Fruit fly (Drosophila melanogaster): ENCODE data around the gene CG15478.
A peak's percentile ranks its signal among the peaks of the same experiment; 100 is the strongest.

CG15478 gene

dm6 chrX:7691221-7691914 lies 26.4 kb downstream of the CG15478 start (continued):
- peak; percentile 68; the same call in 2 of the 4 replicates for TF ChIP-seq chinmo (GFP tag; IDR thresholded peaks at IDR 0.05; ENCODE audit: partially characterized antibody)
- TF ChIP-seq D19B (GFP tag; optimal IDR thresholded peaks at IDR 0.05), result peak; percentile 60
- no peak for TF ChIP-seq Scr (GFP tag; IDR thresholded peaks at IDR 0.05; ENCODE audit: partially characterized antibody)
- TF ChIP-seq Rfx (GFP tag; IDR thresholded peaks at IDR 0.05), result peak; percentile 78
- TF ChIP-seq insv (GFP tag; optimal IDR thresholded peaks at IDR 0.05), result no peak
- TF ChIP-seq CG10431 (GFP tag; optimal IDR thresholded peaks at IDR 0.05), result peak; percentile 6
- TF ChIP-seq wdn (GFP tag; IDR thresholded peaks at IDR 0.05), result peak; percentile 53
- TF ChIP-seq Meics (GFP tag; optimal IDR thresholded peaks at IDR 0.05), result no peak
- no peak for TF ChIP-seq CG17361 (GFP tag; IDR thresholded peaks at IDR 0.05)
- peak; percentile 5 for TF ChIP-seq scrt (GFP tag; optimal IDR thresholded peaks at IDR 0.05)
- TF ChIP-seq CG1832 (GFP tag; optimal IDR thresholded peaks at IDR 0.05), result no peak
- TF ChIP-seq hkb (optimal IDR thresholded peaks at IDR 0.05), result no peak
- no peak for TF ChIP-seq hkb (GFP tag; IDR thresholded peaks at IDR 0.05)
- TF ChIP-seq zfh1 (GFP tag; IDR thresholded peaks at IDR 0.05), result 0 out of 3 replicates have a peak, but pooled peaks have one; percentile 20
- TF ChIP-seq Dll (GFP tag; IDR thresholded peaks at IDR 0.05; ENCODE audit: partially characterized antibody), result no peak
- peak; percentile 59 for TF ChIP-seq CG11247 (GFP tag; IDR thresholded peaks at IDR 0.05)
- peak; percentile 73 for TF ChIP-seq CG11456 (GFP tag; IDR thresholded peaks at IDR 0.05)
- TF ChIP-seq so (GFP tag; IDR thresholded peaks at IDR 0.05), result peak; percentile 19; the same call in 1 of the 3 replicates
- no peak; the same call in 1 of the 2 replicates for TF ChIP-seq Rx (GFP tag; IDR thresholded peaks at IDR 0.05)
- peak; percentile 55; the same call in 1 of the 2 replicates for TF ChIP-seq ranshi (GFP tag; IDR thresholded peaks at IDR 0.05)
- TF ChIP-seq psq (GFP tag; optimal IDR thresholded peaks at IDR 0.05), result no peak
- peak; percentile 64 for TF ChIP-seq Drgx (GFP tag; IDR thresholded peaks at IDR 0.05)
- TF ChIP-seq Hand (GFP tag; optimal IDR thresholded peaks at IDR 0.05), result peak; percentile 22
- TF ChIP-seq NC2α (GFP tag; optimal IDR thresholded peaks at IDR 0.05), result no peak
- no peak for TF ChIP-seq CG2875 (GFP tag; optimal IDR thresholded peaks at IDR 0.05)
- peak; percentile 48 for TF ChIP-seq CG10366 (GFP tag; IDR thresholded peaks at IDR 0.05)
- TF ChIP-seq Dip3 (GFP tag; optimal IDR thresholded peaks at IDR 0.05), result no peak
- TF ChIP-seq CG11695 (GFP tag; IDR thresholded peaks at IDR 0.05), result 0 out of 3 replicates have a peak, but pooled peaks have one; percentile 11
- TF ChIP-seq CG17385 (GFP tag; optimal IDR thresholded peaks at IDR 0.05), result peak; percentile 66
- no peak for TF ChIP-seq prd (optimal IDR thresholded peaks at IDR 0.05)
- TF ChIP-seq prd (GFP tag; IDR thresholded peaks at IDR 0.05), result peak; percentile 54
- TF ChIP-seq CG9817 (tag; optimal IDR thresholded peaks at IDR 0.05), result peak; percentile 11
- no peak for TF ChIP-seq disco-r (GFP tag; optimal IDR thresholded peaks at IDR 0.05)
- TF ChIP-seq al (GFP tag; IDR thresholded peaks at IDR 0.05), result peak; percentile 68
- no peak; the same call in 1 of the 2 replicates for TF ChIP-seq CG4404 (GFP tag; IDR thresholded peaks at IDR 0.05)
- peak; percentile 42; the same call in 1 of the 2 replicates for TF ChIP-seq CG32767 (GFP tag; IDR thresholded peaks at IDR 0.05)
- peak; percentile 40; the same call in 2 of the 3 replicates for TF ChIP-seq row (GFP tag; IDR thresholded peaks at IDR 0.05)
- peak; percentile 44 for TF ChIP-seq MBD-R2 (GFP tag; IDR thresholded peaks at IDR 0.05)
- peak; percentile 89 for TF ChIP-seq Ets65A (GFP tag)
- TF ChIP-seq ken (GFP tag; IDR thresholded peaks at IDR 0.05), result 0 out of 3 replicates have a peak, but pooled peaks have one; percentile 32
- no peak for TF ChIP-seq CG10209 (GFP tag; optimal IDR thresholded peaks at IDR 0.05)
- TF ChIP-seq CG6254 (GFP tag; optimal IDR thresholded peaks at IDR 0.05), result peak; percentile 1
- TF ChIP-seq Poxn (GFP tag; IDR thresholded peaks at IDR 0.05), result peak; percentile 41; the same call in 1 of the 2 replicates

Data from whole organism, embryonic.